Fruit fly (Drosophila melanogaster): ENCODE data around the gene CG33262.

Gene CG33262

dm6 chr3L:13146491-13146890 lies 10.4 kb downstream of the CG33262 start:
- TF ChIP-seq Pif1B (GFP tag; optimal IDR thresholded peaks at IDR 0.05) = no peak
- TF ChIP-seq CG8159 (tag; optimal IDR thresholded peaks at IDR 0.05) = no peak
- TF ChIP-seq rn (GFP tag; IDR thresholded peaks at IDR 0.05) = no peak
- no peak for TF ChIP-seq CG13204 (GFP tag; optimal IDR thresholded peaks at IDR 0.05)
- TF ChIP-seq CG34367 (tag; optimal IDR thresholded peaks at IDR 0.05) = no peak
- TF ChIP-seq CG15710 (tag; optimal IDR thresholded peaks at IDR 0.05) = no peak
- no peak for TF ChIP-seq Snoo (tag; optimal IDR thresholded peaks at IDR 0.05)
- no peak for TF ChIP-seq fd96Ca (GFP tag; IDR thresholded peaks at IDR 0.05)
- no peak for TF ChIP-seq CG9948 (tag; optimal IDR thresholded peaks at IDR 0.05)
- no peak for TF ChIP-seq CG10348 (GFP tag; IDR thresholded peaks at IDR 0.05)
- no peak for TF ChIP-seq Ets98B (GFP tag; IDR thresholded peaks at IDR 0.05)
- no peak for TF ChIP-seq CG17806 (tag; optimal IDR thresholded peaks at IDR 0.05)

- TF ChIP-seq D1 (tag; optimal IDR thresholded peaks at IDR 0.05) (no peak), CG17806 (tag; optimal IDR thresholded peaks at IDR 0.05) (no peak), fd96Ca (GFP tag; IDR thresholded peaks at IDR 0.05) (no peak)
These were observed 18.0 kb downstream of the CG33262 start for dm6 chr3L:13153915-13154542.

dm6 chr3L:13155276-13155675 lies 19.2 kb downstream of the CG33262 start:
- TF ChIP-seq CG9948 (tag; optimal IDR thresholded peaks at IDR 0.05) (no peak), CG12605 (GFP tag; IDR thresholded peaks at IDR 0.05) (no peak), CG17806 (tag; optimal IDR thresholded peaks at IDR 0.05) (no peak), CG15710 (tag; optimal IDR thresholded peaks at IDR 0.05) (no peak), Pif1A (GFP tag; optimal IDR thresholded peaks at IDR 0.05) (no peak), CG4496 (GFP tag; IDR thresholded peaks at IDR 0.05) (no peak), CG13204 (GFP tag; optimal IDR thresholded peaks at IDR 0.05) (no peak), CG8159 (tag; optimal IDR thresholded peaks at IDR 0.05) (no peak), CG10348 (GFP tag; IDR thresholded peaks at IDR 0.05) (no peak)

- TF ChIP-seq CG12605 (GFP tag; IDR thresholded peaks at IDR 0.05) (no peak), rn (GFP tag; IDR thresholded peaks at IDR 0.05) (no peak), Snoo (tag; optimal IDR thresholded peaks at IDR 0.05) (no peak), fd96Ca (GFP tag; IDR thresholded peaks at IDR 0.05) (no peak), CG15710 (tag; optimal IDR thresholded peaks at IDR 0.05) (no peak), gl (tag; optimal IDR thresholded peaks at IDR 0.05) (no peak), CG17806 (tag; optimal IDR thresholded peaks at IDR 0.05) (no peak), CG10348 (GFP tag; IDR thresholded peaks at IDR 0.05) (no peak), CG4496 (GFP tag; IDR thresholded peaks at IDR 0.05) (no peak), CG13204 (GFP tag; optimal IDR thresholded peaks at IDR 0.05) (no peak), Pif1A (GFP tag; optimal IDR thresholded peaks at IDR 0.05) (no peak), CG8159 (tag; optimal IDR thresholded peaks at IDR 0.05) (no peak), CG34367 (tag; optimal IDR thresholded peaks at IDR 0.05) (no peak), Ets98B (GFP tag; IDR thresholded peaks at IDR 0.05) (no peak), CG14655 (GFP tag; optimal IDR thresholded peaks at IDR 0.05) (no peak)
These were observed 33.2 kb downstream of the CG33262 start for dm6 chr3L:13169280-13169679.

dm6 chr3L:13170251-13170761 lies 34.2 kb downstream of the CG33262 start:
- TF ChIP-seq Snoo (tag; optimal IDR thresholded peaks at IDR 0.05) = no peak
- TF ChIP-seq D1 (tag; optimal IDR thresholded peaks at IDR 0.05) = no peak
- no peak for TF ChIP-seq CG17806 (tag; optimal IDR thresholded peaks at IDR 0.05)
- TF ChIP-seq CG34367 (tag; optimal IDR thresholded peaks at IDR 0.05) = no peak
- no peak for TF ChIP-seq EcR (GFP tag; optimal IDR thresholded peaks at IDR 0.05)
- no peak for TF ChIP-seq Ets98B (GFP tag; IDR thresholded peaks at IDR 0.05)
- TF ChIP-seq gl (tag; optimal IDR thresholded peaks at IDR 0.05) = no peak

dm6 chr3L:13172949-13173348 lies 36.9 kb downstream of the CG33262 start:
- TF ChIP-seq fd96Ca (GFP tag; IDR thresholded peaks at IDR 0.05) = no peak
- peak; percentile 10 for TF ChIP-seq CG34367 (tag; optimal IDR thresholded peaks at IDR 0.05)
- TF ChIP-seq CG15710 (tag; optimal IDR thresholded peaks at IDR 0.05) = peak; percentile 59
- no peak for TF ChIP-seq EcR (GFP tag; optimal IDR thresholded peaks at IDR 0.05)
- no peak for TF ChIP-seq D1 (tag; optimal IDR thresholded peaks at IDR 0.05)
- TF ChIP-seq Ets98B (GFP tag; IDR thresholded peaks at IDR 0.05) = no peak
- no peak for TF ChIP-seq CG32121 (GFP tag; IDR thresholded peaks at IDR 0.05)
- no peak for TF ChIP-seq CG4496 (GFP tag; IDR thresholded peaks at IDR 0.05)
- TF ChIP-seq CG10348 (GFP tag; IDR thresholded peaks at IDR 0.05) = no peak
- TF ChIP-seq CG9948 (tag; optimal IDR thresholded peaks at IDR 0.05) = peak; percentile 61
- no peak for TF ChIP-seq Pif1B (GFP tag; optimal IDR thresholded peaks at IDR 0.05)
- TF ChIP-seq Pif1A (GFP tag; optimal IDR thresholded peaks at IDR 0.05) = no peak
- TF ChIP-seq CG8301 (tag; optimal IDR thresholded peaks at IDR 0.05) = no peak
- no peak for TF ChIP-seq gl (tag; optimal IDR thresholded peaks at IDR 0.05)
- no peak for TF ChIP-seq CG13204 (GFP tag; optimal IDR thresholded peaks at IDR 0.05)
- TF ChIP-seq CG12605 (GFP tag; IDR thresholded peaks at IDR 0.05) = no peak
- TF ChIP-seq CG14655 (GFP tag; optimal IDR thresholded peaks at IDR 0.05) = peak; percentile 37
- no peak for TF ChIP-seq rn (GFP tag; IDR thresholded peaks at IDR 0.05)
- peak; percentile 68 for TF ChIP-seq CG8159 (tag; optimal IDR thresholded peaks at IDR 0.05)
- TF ChIP-seq Snoo (tag; optimal IDR thresholded peaks at IDR 0.05) = no peak
- peak; percentile 46 for TF ChIP-seq CG17806 (tag; optimal IDR thresholded peaks at IDR 0.05)

All from whole organism, pupa.